Worm (Caenorhabditis elegans) whole organism, L4/young adult: ENCODE measurements around the gene F44E7.4.

Experiments
- dao-5 ChIP-seq: sonication (generic microtip); optimal IDR thresholded peaks from 2 replicates; lab custom pipeline; 2016; ENCODE audit warnings: missing genotype, missing genetic modification characterization, moderate library complexity, missing compliant biosample characterization
- him-1 ChIP-seq: sonication (generic microtip); optimal IDR thresholded peaks from 2 replicates; lab custom pipeline; 2016; ENCODE audit warnings: missing genotype, missing genetic modification reagents, missing genetic modification characterization, missing compliant biosample characterization

DNA sequence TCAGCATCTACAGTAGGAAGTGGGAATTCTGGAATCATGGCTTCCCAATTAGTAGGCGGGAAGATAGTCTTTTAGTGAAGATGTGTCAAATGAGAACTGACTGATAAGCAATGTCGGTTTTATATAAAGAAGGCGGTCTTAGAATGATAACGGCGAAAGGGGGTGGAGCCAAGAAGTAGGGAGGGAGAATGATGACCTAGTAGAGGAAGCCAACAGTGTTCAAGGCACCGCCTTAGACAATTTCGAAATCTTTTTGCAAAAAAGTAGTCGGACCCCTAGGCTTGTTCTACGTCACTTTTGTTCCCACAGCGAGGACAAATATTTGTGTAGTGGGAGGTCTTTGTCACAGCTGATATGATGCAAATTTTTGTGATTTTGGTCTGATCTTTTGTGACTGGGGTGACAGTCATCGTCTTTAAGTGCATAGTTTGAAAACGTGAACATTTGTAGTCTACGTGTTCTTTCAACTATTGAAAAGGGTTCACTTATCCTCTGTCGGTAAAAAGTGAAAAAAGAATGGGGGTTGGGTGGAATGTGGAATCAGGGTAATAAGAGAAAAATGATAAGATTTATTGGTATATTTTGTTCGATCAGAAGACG lies 36.4 kb upstream of the F44E7.4 start, which contains the start of gene ZC250.4:
- TF ChIP-seq him-1 (tag; lab: Kevin White, UChicago), result no peak
- no peak for TF ChIP-seq dao-5 (tag; lab: Kevin White, UChicago)
